Worm (Caenorhabditis elegans) whole organism, mixed stage, embryonic: ENCODE results near the gene fbxb-7.

Source experiments
- ceh-39 ChIP-seq: fragments of 150-350 bp; optimal IDR thresholded peaks from 2 replicates; lab custom pipeline; 2014; ENCODE audit warnings: missing biosample characterization, missing genetic modification characterization
- flh-1 ChIP-seq: fragments of 200-800 bp; sonication (Bioruptor generic); optimal IDR thresholded peaks from 2 replicates; lab custom pipeline; 2018; ENCODE audit warnings: mild to moderate bottlenecking, missing genetic modification characterization, moderate library complexity, missing compliant biosample characterization
- ham-2 ChIP-seq: fragments of 200-800 bp; sonication (Bioruptor generic); optimal IDR thresholded peaks from 2 replicates; lab custom pipeline; 2018; ENCODE audit warnings: mild to moderate bottlenecking, missing genetic modification characterization, missing compliant biosample characterization
- lsy-2 ChIP-seq: fragments of 150-350 bp; optimal IDR thresholded peaks from 2 replicates; lab custom pipeline; 2014; ENCODE audit warnings: missing biosample characterization, missing genetic modification characterization
- nhr-12 ChIP-seq: fragments of 150-350 bp; optimal IDR thresholded peaks from 2 replicates; lab custom pipeline; 2014; ENCODE audit warnings: missing biosample characterization, missing genetic modification characterization
- nhr-28 ChIP-seq: fragments of 150-350 bp; optimal IDR thresholded peaks from 2 replicates; lab custom pipeline; 2014; ENCODE audit warnings: missing biosample characterization, missing genetic modification characterization
- pha-4 ChIP-seq: fragments of 150-350 bp; optimal IDR thresholded peaks from 2 replicates; lab custom pipeline; 2018; ENCODE audit warnings: missing biosample characterization, missing genetic modification reagents, missing genetic modification characterization
- ztf-11 ChIP-seq: fragments of 150-350 bp; optimal IDR thresholded peaks from 2 replicates; lab custom pipeline; 2014; ENCODE audit warnings: missing biosample characterization, missing genetic modification characterization

ce11 chrV:17352827-17353373, 24.3 kb upstream of the fbxb-7 start, which contains the start of the genes fbxa-134 and F47H4.2:
- TF ChIP-seq nhr-28 (tag; lab: Kevin White, UChicago): no peak
- no peak for TF ChIP-seq flh-1 (GFP tag; lab: Kevin White, UChicago)
- TF ChIP-seq ztf-11 (tag; lab: Kevin White, UChicago): no peak
- no peak for TF ChIP-seq pha-4 (tag; lab: Kevin White, UChicago)
- TF ChIP-seq ham-2 (GFP tag; lab: Kevin White, UChicago): no peak
- no peak for TF ChIP-seq ceh-39 (tag; lab: Kevin White, UChicago)
- TF ChIP-seq nhr-12: no peak
- no peak for TF ChIP-seq lsy-2 (tag; lab: Kevin White, UChicago)
